Worm (Caenorhabditis elegans): ENCODE results near the gene ceh-20.

ce11 chrIII:7020500-7020899 lies 40.8 kb downstream of the ceh-20 start, which contains the start of gene col-8:
- TF ChIP-seq C34F6.9 (tag; optimal IDR thresholded peaks at IDR 0.05) (no peak), crh-2 (tag; optimal IDR thresholded peaks at IDR 0.05) (no peak)
